Fruit fly (Drosophila melanogaster) whole organism, prepupa: Measurements from ENCODE around the gene fh.

ENCODE experiments used
- Blimp-1 ChIP-seq: fragments of 200-800 bp; sonication (Bioruptor generic); optimal IDR thresholded peaks from 3 replicates; lab custom pipeline; 2017; ENCODE audit warnings: missing biosample characterization, missing genetic modification characterization, mild to moderate bottlenecking, moderate library complexity, missing genetic modification reagents
- CG10631 ChIP-seq: fragments of 200-800 bp; sonication (Bioruptor generic); optimal IDR thresholded peaks from 2 replicates; lab custom pipeline; 2016; ENCODE audit warnings: missing biosample characterization, missing genetic modification characterization
- CG10669 ChIP-seq: fragments of 200-800 bp; sonication (Bioruptor generic); optimal IDR thresholded peaks from 3 replicates; lab custom pipeline; 2018; ENCODE audit warnings: missing biosample characterization, mild to moderate bottlenecking, missing genetic modification characterization, moderate library complexity
- CG11294 ChIP-seq: fragments of 200-800 bp; sonication (Bioruptor generic); IDR thresholded peaks from 2 replicates; pipeline ENCODE4 v1.3.6; 2022; ENCODE audit warnings: missing biosample characterization, missing genetic modification characterization
- CG11762 ChIP-seq: fragments of 200-800 bp; sonication (Bioruptor generic); optimal IDR thresholded peaks from 3 replicates; lab custom pipeline; 2016; ENCODE audit warnings: missing biosample characterization, missing genetic modification characterization; ENCODE audit not compliant: insufficient read depth
- CG11902 ChIP-seq: fragments of 200-800 bp; sonication (Bioruptor generic); optimal IDR thresholded peaks from 3 replicates; lab custom pipeline; 2016; ENCODE audit warnings: missing biosample characterization, missing genetic modification characterization
- CG15336 ChIP-seq: fragments of 200-800 bp; sonication (Bioruptor generic); IDR thresholded peaks from 2 replicates; pipeline ENCODE4 v1.3.6; 2022; ENCODE audit warnings: missing biosample characterization, missing genetic modification characterization
- CG1621 ChIP-seq: fragments of 200-800 bp; sonication (Bioruptor generic); optimal IDR thresholded peaks from 3 replicates; lab custom pipeline; 2018; ENCODE audit warnings: missing biosample characterization, mild to moderate bottlenecking, missing genetic modification characterization
- CG16779 ChIP-seq: fragments of 200-800 bp; sonication (Bioruptor generic); optimal IDR thresholded peaks from 3 replicates; lab custom pipeline; 2017; ENCODE audit warnings: missing biosample characterization, mild to moderate bottlenecking, missing genetic modification characterization
- CG3032 ChIP-seq: fragments of 200-800 bp; optimal IDR thresholded peaks from 2 replicates; lab custom pipeline; 2019; ENCODE audit warnings: missing biosample characterization, mild to moderate bottlenecking, missing genetic modification characterization, moderate library complexity
- CG31627 ChIP-seq: fragments of 200-800 bp; sonication (Bioruptor generic); optimal IDR thresholded peaks from 3 replicates; lab custom pipeline; 2016; ENCODE audit warnings: missing biosample characterization, missing genetic modification characterization
- CG34406 ChIP-seq: fragments of 200-800 bp; sonication (Bioruptor generic); optimal IDR thresholded peaks from 3 replicates; lab custom pipeline; 2016; ENCODE audit warnings: missing biosample characterization, missing genetic modification characterization
- CG3919 ChIP-seq: fragments of 200-800 bp; sonication (Bioruptor generic); optimal IDR thresholded peaks from 3 replicates; lab custom pipeline; 2016; ENCODE audit warnings: missing biosample characterization, missing genetic modification characterization
- CG4318 ChIP-seq: fragments of 200-800 bp; sonication (Bioruptor generic); optimal IDR thresholded peaks from 3 replicates; lab custom pipeline; 2017; ENCODE audit warnings: missing biosample characterization, mild to moderate bottlenecking, missing genetic modification characterization
- CG6163 ChIP-seq: fragments of 200-800 bp; sonication (Bioruptor generic); IDR thresholded peaks from 3 replicates; pipeline ENCODE4 v1.3.6; 2022; ENCODE audit warnings: missing biosample characterization, missing genetic modification characterization
- CG6276 ChIP-seq: fragments of 200-800 bp; sonication (Bioruptor generic); optimal IDR thresholded peaks from 2 replicates; lab custom pipeline; 2017; ENCODE audit warnings: missing biosample characterization, mild to moderate bottlenecking, missing genetic modification characterization
- CG6792 ChIP-seq: fragments of 200-800 bp; sonication (Bioruptor generic); optimal IDR thresholded peaks from 3 replicates; lab custom pipeline; 2016; ENCODE audit warnings: missing biosample characterization, missing genetic modification characterization
- CG6854 ChIP-seq: fragments of 200-800 bp; sonication (Bioruptor generic); optimal IDR thresholded peaks from 2 replicates; lab custom pipeline; 2017; ENCODE audit warnings: missing biosample characterization, mild to moderate bottlenecking, missing genetic modification characterization
- CG7368 ChIP-seq: fragments of 200-800 bp; sonication (Bioruptor generic); optimal IDR thresholded peaks from 3 replicates; lab custom pipeline; 2016; ENCODE audit warnings: missing biosample characterization, missing genetic modification characterization
- CG8119 ChIP-seq: fragments of 200-800 bp; sonication (Bioruptor generic); IDR thresholded peaks from 3 replicates; pipeline ENCODE4 v1.3.6; 2022; ENCODE audit warnings: missing biosample characterization, missing genetic modification characterization
- CG8319 ChIP-seq: fragments of 200-800 bp; sonication (Bioruptor generic); optimal IDR thresholded peaks from 3 replicates; lab custom pipeline; 2016; ENCODE audit warnings: missing biosample characterization, missing genetic modification characterization
- CG8632 ChIP-seq: fragments of 200-800 bp; sonication (Bioruptor generic); optimal IDR thresholded peaks from 3 replicates; lab custom pipeline; 2016; ENCODE audit warnings: missing biosample characterization, missing genetic modification characterization
- CG9139 ChIP-seq: fragments of 200-800 bp; sonication (Bioruptor generic); optimal IDR thresholded peaks from 3 replicates; lab custom pipeline; 2017; ENCODE audit warnings: missing biosample characterization, mild to moderate bottlenecking, missing genetic modification characterization
- Eip75B ChIP-seq: fragments of 200-800 bp; sonication (Bioruptor generic); optimal IDR thresholded peaks from 3 replicates; lab custom pipeline; 2016; ENCODE audit warnings: missing biosample characterization, missing genetic modification characterization
- Ets21C ChIP-seq: fragments of 200-800 bp; sonication (Bioruptor generic); optimal IDR thresholded peaks from 3 replicates; lab custom pipeline; 2016; ENCODE audit warnings: missing biosample characterization, missing genetic modification characterization
- Ets96B ChIP-seq: fragments of 200-800 bp; optimal IDR thresholded peaks from 2 replicates; lab custom pipeline; 2019; ENCODE audit warnings: missing biosample characterization, mild to moderate bottlenecking, missing genetic modification characterization, moderate library complexity
- Gug ChIP-seq: fragments of 200-800 bp; sonication (Bioruptor generic); IDR thresholded peaks from 2 replicates; pipeline ENCODE4 v1.3.6; 2022; ENCODE audit warnings: missing biosample characterization, missing genetic modification characterization
- Hr38 ChIP-seq: sonication (Bioruptor generic); optimal IDR thresholded peaks from 2 replicates; lab custom pipeline; 2016; ENCODE audit warnings: missing biosample characterization, missing genetic modification characterization
- Hr39 ChIP-seq: fragments of 200-800 bp; sonication (Bioruptor generic); optimal IDR thresholded peaks from 2 replicates; lab custom pipeline; 2016; ENCODE audit warnings: missing biosample characterization, missing genetic modification characterization
- Lpt ChIP-seq: fragments of 200-800 bp; sonication (Bioruptor generic); optimal IDR thresholded peaks from 3 replicates; lab custom pipeline; 2016; ENCODE audit warnings: missing biosample characterization, missing genetic modification characterization
- Met ChIP-seq: fragments of 200-800 bp; sonication (Bioruptor generic); optimal IDR thresholded peaks from 3 replicates; lab custom pipeline; 2016; ENCODE audit warnings: missing biosample characterization, missing genetic modification characterization
- OdsH ChIP-seq: fragments of 200-800 bp; sonication (Bioruptor generic); optimal IDR thresholded peaks from 3 replicates; lab custom pipeline; 2016; ENCODE audit warnings: missing biosample characterization, missing genetic modification characterization
- Smox ChIP-seq: fragments of 200-800 bp; sonication (Bioruptor generic); optimal IDR thresholded peaks from 3 replicates; lab custom pipeline; 2016; ENCODE audit warnings: missing biosample characterization, missing genetic modification characterization
- Sox14 ChIP-seq: fragments of 200-800 bp; sonication (Bioruptor generic); optimal IDR thresholded peaks from 3 replicates; lab custom pipeline; 2016; ENCODE audit warnings: missing biosample characterization, missing genetic modification characterization
- Sox15 ChIP-seq: fragments of 200-800 bp; sonication (Bioruptor generic); optimal IDR thresholded peaks from 3 replicates; lab custom pipeline; 2016; ENCODE audit warnings: missing biosample characterization, missing genetic modification characterization
- achi ChIP-seq: fragments of 200-800 bp; sonication (Bioruptor generic); optimal IDR thresholded peaks from 3 replicates; lab custom pipeline; 2016; ENCODE audit warnings: missing biosample characterization, missing genetic modification characterization
- acj6 ChIP-seq: fragments of 200-800 bp; sonication (Bioruptor generic); optimal IDR thresholded peaks from 3 replicates; lab custom pipeline; 2016; ENCODE audit warnings: missing biosample characterization, missing genetic modification characterization
- dsx ChIP-seq: fragments of 200-800 bp; optimal IDR thresholded peaks from 3 replicates; lab custom pipeline; 2019; ENCODE audit warnings: missing biosample characterization, mild to moderate bottlenecking, missing genetic modification characterization, moderate library complexity; ENCODE audit not compliant: poor library complexity, severe bottlenecking
- eg ChIP-seq: fragments of 200-800 bp; sonication (Bioruptor generic); IDR thresholded peaks from 3 replicates; pipeline ENCODE4 v1.3.6; 2022; ENCODE audit warnings: missing biosample characterization, missing genetic modification characterization
- esn ChIP-seq: fragments of 200-800 bp; sonication (Bioruptor generic); optimal IDR thresholded peaks from 2 replicates; lab custom pipeline; 2016; ENCODE audit warnings: missing biosample characterization, mild to moderate bottlenecking, missing genetic modification characterization, moderate library complexity
- fd59A ChIP-seq: fragments of 200-800 bp; sonication (Bioruptor generic); optimal IDR thresholded peaks from 2 replicates; lab custom pipeline; 2017; ENCODE audit warnings: missing biosample characterization, mild to moderate bottlenecking, missing genetic modification characterization, missing genetic modification reagents
- fd85E ChIP-seq: fragments of 200-800 bp; sonication (Bioruptor generic); optimal IDR thresholded peaks from 3 replicates; lab custom pipeline; 2016; ENCODE audit warnings: missing biosample characterization, missing genetic modification characterization
- fkh ChIP-seq: fragments of 200-800 bp; sonication (Bioruptor generic); optimal IDR thresholded peaks from 3 replicates; lab custom pipeline; 2017; ENCODE audit warnings: missing biosample characterization, mild to moderate bottlenecking, missing genetic modification characterization, moderate library complexity
- net ChIP-seq: fragments of 200-800 bp; sonication (Bioruptor generic); optimal IDR thresholded peaks from 3 replicates; lab custom pipeline; 2016; ENCODE audit warnings: missing biosample characterization, missing genetic modification characterization
- pdm3 ChIP-seq: fragments of 200-800 bp; sonication (Bioruptor generic); optimal IDR thresholded peaks from 3 replicates; lab custom pipeline; 2016; ENCODE audit warnings: missing biosample characterization, missing genetic modification characterization
- spab ChIP-seq: fragments of 200-800 bp; sonication (Bioruptor generic); optimal IDR thresholded peaks from 2 replicates; lab custom pipeline; 2017; ENCODE audit warnings: missing biosample characterization, mild to moderate bottlenecking, missing genetic modification characterization, missing genetic modification reagents
- svp ChIP-seq: fragments of 200-800 bp; sonication (Bioruptor generic); peaks from one replicate; lab custom pipeline; 2016; ENCODE audit warnings: missing biosample characterization, missing genetic modification characterization
- topi ChIP-seq: fragments of 200-800 bp; sonication (Bioruptor generic); optimal IDR thresholded peaks from 3 replicates; lab custom pipeline; 2016; ENCODE audit warnings: missing biosample characterization, missing genetic modification characterization
- vri ChIP-seq: fragments of 200-800 bp; sonication (Bioruptor generic); optimal IDR thresholded peaks from 3 replicates; lab custom pipeline; 2016; ENCODE audit warnings: missing biosample characterization, mild to moderate bottlenecking, missing genetic modification characterization

Gene fh

dm6 chrX:9108387-9108786, 40.5 kb downstream of the fh start, which contains the start of gene AP-1gamma:
AP-1gamma (plus strand) TSS chrX:9108691.
- TF ChIP-seq CG8632 (GFP tag; lab: Kevin White, UChicago) (no peak), achi (GFP tag; lab: Kevin White, UChicago) (no peak), dsx (GFP tag; lab: Kevin White, UChicago) (no peak), acj6 (GFP tag; lab: Kevin White, UChicago) (no peak), Ets96B (tag; lab: Kevin White, UChicago) (no peak), CG9139 (GFP tag; lab: Kevin White, UChicago) (no peak), vri (GFP tag; lab: Kevin White, UChicago) (peak; percentile 22)

- TF ChIP-seq CG6792 (GFP tag; lab: Kevin White, UChicago) (no peak), fd85E (no peak), Ets21C (GFP tag; lab: Kevin White, UChicago) (no peak), Met (GFP tag; lab: Kevin White, UChicago) (no peak), OdsH (GFP tag; lab: Kevin White, UChicago) (no peak), CG11902 (GFP tag; lab: Kevin White, UChicago) (no peak), Sox15 (GFP tag; lab: Kevin White, UChicago) (peak; percentile 8), CG4318 (GFP tag; lab: Kevin White, UChicago) (no peak), CG6854 (GFP tag; lab: Kevin White, UChicago) (no peak), Lpt (no peak), Eip75B (GFP tag; lab: Kevin White, UChicago) (no peak), CG6276 (no peak), CG16779 (no peak), dsx (GFP tag; lab: Kevin White, UChicago) (peak; percentile 60), pdm3 (GFP tag; lab: Kevin White, UChicago) (no peak), CG3032 (tag; lab: Kevin White, UChicago) (peak; percentile 41), CG11762 (GFP tag; lab: Kevin White, UChicago) (no peak), Smox (no peak), Gug (GFP tag; lab: Robert Waterston, UW) (no peak), net (no peak), CG3919 (GFP tag; lab: Kevin White, UChicago) (no peak), CG15336 (no peak), CG34406 (GFP tag; lab: Kevin White, UChicago) (no peak), vri (GFP tag; lab: Kevin White, UChicago) (no peak), fd59A (GFP tag; lab: Kevin White, UChicago) (no peak), CG8319 (no peak), Sox14 (peak; percentile 13), acj6 (GFP tag; lab: Kevin White, UChicago) (no peak), Hr38 (GFP tag; lab: Kevin White, UChicago) (no peak), svp (peak; percentile 56), CG8632 (GFP tag; lab: Kevin White, UChicago) (no peak), CG1621 (tag; lab: Kevin White, UChicago) (no peak), esn (GFP tag; lab: Kevin White, UChicago) (peak; percentile 49), CG6163 (no peak), CG7368 (GFP tag; lab: Kevin White, UChicago) (no peak), CG31627 (GFP tag; lab: Kevin White, UChicago) (peak; percentile 15), Hr39 (GFP tag; lab: Kevin White, UChicago) (no peak), CG10631 (no peak), achi (GFP tag; lab: Kevin White, UChicago) (peak; percentile 78), spab (no peak), CG8119 (GFP tag; lab: Robert Waterston, UW) (no peak), CG11294 (no peak), topi (peak; percentile 6), CG9139 (GFP tag; lab: Kevin White, UChicago) (no peak), fkh (GFP tag; lab: Kevin White, UChicago) (peak; percentile 62), eg (GFP tag; lab: Robert Waterston, UW) (no peak; the same call in 2 of the 3 replicates), CG10669 (no peak), Blimp-1 (GFP tag; lab: Kevin White, UChicago) (no peak)
These were observed 42.0 kb downstream of the fh start, which contains the start of gene Arfrp1 for dm6 chrX:9106775-9107283. Arfrp1 (plus strand) TSS chrX:9107069.
